Fruit fly (Drosophila melanogaster): ENCODE results near the gene CG6144.

Gene CG6144

DNA sequence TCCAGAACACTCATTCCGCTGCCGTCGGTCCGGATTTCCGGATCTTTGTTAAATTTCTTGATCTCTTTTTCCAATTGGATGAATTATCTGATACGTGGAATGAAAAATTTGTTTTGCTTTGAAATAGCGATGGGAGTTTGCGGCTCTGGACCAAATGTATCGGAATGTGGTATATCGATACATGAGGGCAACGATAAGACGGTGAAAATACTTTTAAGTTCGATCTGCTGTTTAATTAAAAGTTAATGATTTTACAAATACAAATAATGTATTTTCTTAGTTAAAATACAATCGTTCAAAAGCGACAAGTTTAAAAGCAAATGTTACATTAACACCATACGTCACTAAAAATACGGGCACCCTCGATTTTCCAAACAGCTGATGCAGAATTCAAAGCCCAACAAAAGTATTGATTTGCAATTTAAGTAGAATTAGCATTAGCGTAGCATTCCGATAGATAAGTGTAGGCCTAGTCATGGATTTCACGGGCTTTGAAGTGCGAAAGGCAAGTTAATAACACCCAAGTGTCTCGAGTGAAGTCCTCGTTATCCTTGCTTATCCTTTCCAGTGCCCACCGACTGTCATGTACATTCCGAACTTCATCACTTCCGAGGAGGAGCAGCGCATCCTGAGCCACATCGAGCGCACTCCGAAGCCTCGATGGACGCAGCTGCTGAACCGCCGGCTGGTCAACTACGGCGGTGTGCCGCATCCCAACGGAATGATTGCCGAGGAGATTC lies at the start of gene CG6144, which contains the start of gene Cog4 (continued):
- peak; percentile 82 for TF ChIP-seq CG34224 (GFP tag; IDR thresholded peaks at IDR 0.05; ENCODE audit: partially characterized antibody)
- TF ChIP-seq Ptx1 (GFP tag; IDR thresholded peaks at IDR 0.05) = peak; percentile 19; the same call in 1 of the 2 replicates
- peak; percentile 72 for TF ChIP-seq Bgb (GFP tag; IDR thresholded peaks at IDR 0.05; ENCODE audit: partially characterized antibody)
- peak; percentile 80 for TF ChIP-seq CG9932 (GFP tag; IDR thresholded peaks at IDR 0.05)
- no peak for TF ChIP-seq BtbVII (GFP tag; optimal IDR thresholded peaks at IDR 0.05)
- TF ChIP-seq Hmx (GFP tag; optimal IDR thresholded peaks at IDR 0.05) = peak; percentile 41
- TF ChIP-seq sisA (GFP tag; IDR thresholded peaks at IDR 0.05) = peak; percentile 21; the same call in 1 of the 2 replicates
- TF ChIP-seq CG32532 (GFP tag; IDR thresholded peaks at IDR 0.05) = peak; percentile 21; the same call in 1 of the 2 replicates
- TF ChIP-seq Ada2b (GFP tag; IDR thresholded peaks at IDR 0.05) = peak; percentile 43; the same call in 1 of the 2 replicates
- TF ChIP-seq CTCF (GFP tag; optimal IDR thresholded peaks at IDR 0.05) = no peak
- TF ChIP-seq D (optimal IDR thresholded peaks at IDR 0.05) = no peak
- TF ChIP-seq D (GFP tag; optimal IDR thresholded peaks at IDR 0.05) = no peak
- peak; percentile 83 for TF ChIP-seq nmo (GFP tag; optimal IDR thresholded peaks at IDR 0.05)
- TF ChIP-seq CG7271 (tag; optimal IDR thresholded peaks at IDR 0.05) = no peak
- no peak for TF ChIP-seq ttk (GFP tag; IDR thresholded peaks at IDR 0.05)
- peak; percentile 31 for TF ChIP-seq MESR4 (GFP tag; optimal IDR thresholded peaks at IDR 0.05)
- TF ChIP-seq CG15601 (tag; optimal IDR thresholded peaks at IDR 0.05) = no peak
- no peak for TF ChIP-seq Deaf1 (tag; optimal IDR thresholded peaks at IDR 0.05)
- 0 out of 2 replicates have a peak, but pooled peaks have one; percentile 12 for TF ChIP-seq CG32772 (GFP tag; IDR thresholded peaks at IDR 0.05)
- TF ChIP-seq fu2 (GFP tag; optimal IDR thresholded peaks at IDR 0.05) = no peak
- TF ChIP-seq nerfin-1 (tag; optimal IDR thresholded peaks at IDR 0.05) = peak; percentile 99
- no peak for TF ChIP-seq ind (GFP tag; optimal IDR thresholded peaks at IDR 0.05)
- TF ChIP-seq CG3847 (GFP tag; IDR thresholded peaks at IDR 0.05) = no peak
- TF ChIP-seq CG11093 (GFP tag; IDR thresholded peaks at IDR 0.05) = no peak
- no peak for TF ChIP-seq exex (tag; optimal IDR thresholded peaks at IDR 0.05)
- TF ChIP-seq CG4617 (GFP tag; optimal IDR thresholded peaks at IDR 0.05; ENCODE audit: borderline replicate concordance) = peak; percentile 55
- TF ChIP-seq usp (GFP tag; optimal IDR thresholded peaks at IDR 0.05) = no peak
- TF ChIP-seq vnd (GFP tag; IDR thresholded peaks at IDR 0.05; ENCODE audit: partially characterized antibody) = peak; percentile 68
- TF ChIP-seq Asciz (GFP tag; optimal IDR thresholded peaks at IDR 0.05) = no peak
- peak; percentile 27 for TF ChIP-seq Max (GFP tag; optimal IDR thresholded peaks at IDR 0.05)

DNA sequence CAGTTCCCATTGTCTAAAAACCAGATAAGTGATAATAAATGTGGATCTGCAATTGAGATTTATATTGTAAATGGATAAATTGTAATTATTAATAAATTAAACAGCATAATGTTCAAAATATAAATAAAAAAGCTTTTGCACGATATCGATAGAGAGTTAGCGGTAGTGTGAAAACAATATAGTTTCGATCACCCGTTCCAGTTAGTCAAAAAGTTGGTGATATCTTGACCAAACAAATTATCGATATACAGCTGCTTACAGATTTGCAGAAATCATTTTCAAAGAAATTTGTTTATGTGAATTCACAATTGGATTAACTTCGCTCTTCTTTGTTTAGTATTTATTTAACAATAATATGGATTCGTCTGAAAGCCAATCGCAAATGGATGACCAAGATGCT lies 49.3 kb upstream of the CG6144 start, which contains the start of gene Nse4:
TSS of gene Nse4 (plus strand) at position 267 of the 400 bp plus-strand sequence.
- TF ChIP-seq CG1832 (GFP tag; optimal IDR thresholded peaks at IDR 0.05) = no peak
- no peak for TF ChIP-seq CG15011 (GFP tag; optimal IDR thresholded peaks at IDR 0.05)
- TF ChIP-seq kni (GFP tag; optimal IDR thresholded peaks at IDR 0.05) = no peak
- TF ChIP-seq pros (GFP tag; optimal IDR thresholded peaks at IDR 0.05) = no peak
- peak; percentile 5 for TF ChIP-seq CoRest (tag; optimal IDR thresholded peaks at IDR 0.05)
- TF ChIP-seq CG2678 (tag; optimal IDR thresholded peaks at IDR 0.05) = no peak
- no peak for TF ChIP-seq schlank (tag; optimal IDR thresholded peaks at IDR 0.05)
- TF ChIP-seq bsh (GFP tag; optimal IDR thresholded peaks at IDR 0.05) = no peak
- no peak for TF ChIP-seq dpn (GFP tag; optimal IDR thresholded peaks at IDR 0.05)
- TF ChIP-seq CG3847 (GFP tag; IDR thresholded peaks at IDR 0.05) = no peak
- peak; percentile 93 for TF ChIP-seq CG14860 (GFP tag; IDR thresholded peaks at IDR 0.05; ENCODE audit: partially characterized antibody)
- no peak for TF ChIP-seq CG8089 (GFP tag; optimal IDR thresholded peaks at IDR 0.05)
- no peak for TF ChIP-seq E2f1 (GFP tag; IDR thresholded peaks at IDR 0.05)
- TF ChIP-seq CG3995 (GFP tag; optimal IDR thresholded peaks at IDR 0.05) = no peak
- no peak for TF ChIP-seq CG15073 (GFP tag; optimal IDR thresholded peaks at IDR 0.05)
- no peak for TF ChIP-seq CG8765 (GFP tag; IDR thresholded peaks at IDR 0.05)
- TF ChIP-seq knrl (GFP tag; IDR thresholded peaks at IDR 0.05; ENCODE audit: partially characterized antibody) = peak; percentile 71
- TF ChIP-seq CG34422 (GFP tag; IDR thresholded peaks at IDR 0.05) = no peak
- no peak for TF ChIP-seq CG18599 (GFP tag; optimal IDR thresholded peaks at IDR 0.05)
- no peak for TF ChIP-seq CG4854 (GFP tag; optimal IDR thresholded peaks at IDR 0.05)
- TF ChIP-seq HLH4C (GFP tag; IDR thresholded peaks at IDR 0.05; ENCODE audit: partially characterized antibody) = peak; percentile 94

Data from whole organism, embryonic.